Worm (Caenorhabditis elegans) whole organism, late embryonic: ENCODE measurements around the gene F53F4.17.

ENCODE experiments used
- F13H6.1 ChIP-seq: sonication (generic microtip); optimal IDR thresholded peaks from 2 replicates; lab custom pipeline; 2016; ENCODE audit warnings: missing genetic modification characterization, missing compliant biosample characterization
- T23F11.4 ChIP-seq: fragments of 200-800 bp; sonication (Bioruptor generic); optimal IDR thresholded peaks from 2 replicates; lab custom pipeline; 2018; ENCODE audit warnings: mild to moderate bottlenecking, missing genetic modification characterization, missing compliant biosample characterization
- Y22D7AL.16 ChIP-seq: sonication (generic microtip); optimal IDR thresholded peaks from 2 replicates; lab custom pipeline; 2016; ENCODE audit warnings: missing genetic modification characterization, missing compliant biosample characterization
- ama-1 ChIP-seq: fragments of 150-350 bp; optimal IDR thresholded peaks from 2 replicates; lab custom pipeline; 2014
- dmd-4 ChIP-seq: sonication (generic microtip); optimal IDR thresholded peaks from 2 replicates; lab custom pipeline; 2016; ENCODE audit warnings: borderline replicate concordance, missing genetic modification characterization, missing compliant biosample characterization
- eyg-1 ChIP-seq: sonication (generic microtip); optimal IDR thresholded peaks from 2 replicates; lab custom pipeline; 2016; ENCODE audit warnings: missing genotype, missing genetic modification characterization, missing compliant biosample characterization
- lim-6 ChIP-seq: sonication (generic microtip); optimal IDR thresholded peaks from 2 replicates; lab custom pipeline; 2016; ENCODE audit warnings: missing genetic modification characterization, missing compliant biosample characterization
- pha-4 ChIP-seq: fragments of 150-350 bp; optimal IDR thresholded peaks from 2 replicates; lab custom pipeline; 2018; ENCODE audit warnings: missing biosample characterization, missing genetic modification reagents, missing genetic modification characterization
- pqm-1 ChIP-seq: sonication (generic microtip); optimal IDR thresholded peaks from 2 replicates; lab custom pipeline; 2016; ENCODE audit warnings: missing genetic modification characterization, missing compliant biosample characterization
- sdc-2 ChIP-seq: sonication (generic microtip); optimal IDR thresholded peaks from 2 replicates; lab custom pipeline; 2016; ENCODE audit warnings: missing genotype, missing genetic modification characterization, missing compliant biosample characterization
- sox-2 ChIP-seq: fragments of 200-800 bp; sonication (Bioruptor generic); IDR thresholded peaks from 2 replicates; pipeline ENCODE4 v1.3.6; 2022; ENCODE audit warnings: missing genetic modification reagents, missing genetic modification characterization, missing compliant biosample characterization
- sox-4 ChIP-seq: sonication (generic microtip); optimal IDR thresholded peaks from 2 replicates; lab custom pipeline; 2017; ENCODE audit warnings: mild to moderate bottlenecking, missing genetic modification characterization, inconsistent platforms, missing compliant biosample characterization
- unc-55 ChIP-seq: sonication (generic microtip); optimal IDR thresholded peaks from 2 replicates; lab custom pipeline; 2017; ENCODE audit warnings: missing biosample characterization, missing genetic modification reagents, missing genetic modification characterization
- zip-5 ChIP-seq: sonication (generic microtip); optimal IDR thresholded peaks from 2 replicates; lab custom pipeline; 2016; ENCODE audit warnings: missing genetic modification characterization, missing compliant biosample characterization

ce11 chrV:13559978-13560377 lies 28.0 kb upstream of the F53F4.17 start, which contains the start of gene C56A3.8:
- TF ChIP-seq zip-5 (tag; lab: Kevin White, UChicago) (no peak), F13H6.1 (tag; lab: Kevin White, UChicago) (no peak), sox-4 (no peak), pha-4 (no peak), pqm-1 (tag; lab: Kevin White, UChicago) (no peak), sdc-2 (tag; lab: Kevin White, UChicago) (no peak), sox-2 (GFP tag; lab: Robert Waterston, UW) (no peak), lim-6 (tag; lab: Kevin White, UChicago) (no peak), unc-55 (GFP tag; lab: Kevin White, UChicago) (no peak), Y22D7AL.16 (tag; lab: Kevin White, UChicago) (no peak), T23F11.4 (GFP tag; lab: Kevin White, UChicago) (no peak), ama-1 (lab: Kevin White, UChicago) (no peak), dmd-4 (tag; lab: Kevin White, UChicago) (no peak), eyg-1 (tag; lab: Kevin White, UChicago) (no peak)
